Worm (Caenorhabditis elegans): Measurements from ENCODE around the gene F32D8.15.

The F32D8.15 gene

ce11 chrV:10903748-10904147 is at the start of gene F32D8.15:
TSS of gene F32D8.15 (plus strand) at chrV:10904048.
- no peak for TF ChIP-seq B0035.1 (tag; optimal IDR thresholded peaks at IDR 0.05)
- no peak for TF ChIP-seq attf-3 (GFP tag; conservative IDR thresholded peaks at IDR 0.05)
- no peak for TF ChIP-seq lin-54 (GFP tag; optimal IDR thresholded peaks at IDR 0.05)
- no peak for TF ChIP-seq let-607 (tag; optimal IDR thresholded peaks at IDR 0.05)

ce11 chrV:10854197-10854596 is 49.7 kb upstream of the F32D8.15 start:
- TF ChIP-seq T07F8.4 (tag; optimal IDR thresholded peaks at IDR 0.05) (no peak), ceh-79 (tag; optimal IDR thresholded peaks at IDR 0.05) (no peak), zim-3 (tag; optimal IDR thresholded peaks at IDR 0.05) (no peak), C06A6.2 (GFP tag; conservative IDR thresholded peaks at IDR 0.05) (no peak), F39B2.1 (GFP tag; IDR thresholded peaks at IDR 0.05) (no peak), B0336.3 (GFP tag; IDR thresholded peaks at IDR 0.05) (no peak), lin-26 (GFP tag; IDR thresholded peaks at IDR 0.05) (no peak), F52B5.7 (tag; optimal IDR thresholded peaks at IDR 0.05) (no peak), lir-1 (GFP tag; conservative IDR thresholded peaks at IDR 0.05) (no peak), ZK185.1 (tag; optimal IDR thresholded peaks at IDR 0.05; ENCODE audit: poor library complexity, severe bottlenecking) (no peak), ceh-100 (GFP tag; IDR thresholded peaks at IDR 0.05) (no peak)

ce11 chrV:10855363-10855762 is 48.5 kb upstream of the F32D8.15 start:
- TF ChIP-seq chd-7 (tag; optimal IDR thresholded peaks at IDR 0.05) (peak; percentile 50), F10E7.11 (tag; optimal IDR thresholded peaks at IDR 0.05) (no peak), lin-54 (GFP tag; optimal IDR thresholded peaks at IDR 0.05) (no peak), ccch-3 (GFP tag; optimal IDR thresholded peaks at IDR 0.05) (no peak), C17E4.6 (GFP tag; IDR thresholded peaks at IDR 0.05) (no peak), ztf-22 (GFP tag; optimal IDR thresholded peaks at IDR 0.05) (peak; percentile 84), tbp1 (GFP tag; optimal IDR thresholded peaks at IDR 0.05) (peak; percentile 12), dox-1 (GFP tag; IDR thresholded peaks at IDR 0.05) (peak; percentile 76), ceh-40 (GFP tag; IDR thresholded peaks at IDR 0.05) (no peak), atf-7 (tag; optimal IDR thresholded peaks at IDR 0.05) (peak; percentile 59), madf-10 (tag; optimal IDR thresholded peaks at IDR 0.05) (peak; percentile 26), zfh-2 (GFP tag; conservative IDR thresholded peaks at IDR 0.05) (0 out of 2 replicates have a peak, but pooled peaks have one; percentile 18), sea-2 (GFP tag; IDR thresholded peaks at IDR 0.05) (no peak), hmg-1.2 (GFP tag; IDR thresholded peaks at IDR 0.05) (0 out of 2 replicates have a peak, but pooled peaks have one; percentile 20), nhr-80 (tag; optimal IDR thresholded peaks at IDR 0.05) (peak; percentile 100), Y95B8A.8 (GFP tag; IDR thresholded peaks at IDR 0.05) (0 out of 2 replicates have a peak, but pooled peaks have one; percentile 19), ceh-58 (GFP tag; IDR thresholded peaks at IDR 0.05) (no peak), unc-62 (GFP tag; optimal IDR thresholded peaks at IDR 0.05) (peak; percentile 77), ceh-91 (GFP tag; IDR thresholded peaks at IDR 0.05) (no peak), ztf-18 (tag; optimal IDR thresholded peaks at IDR 0.05) (no peak), ZK185.1 (tag; optimal IDR thresholded peaks at IDR 0.05; ENCODE audit: poor library complexity, severe bottlenecking) (no peak), cebp-1 (GFP tag; IDR thresholded peaks at IDR 0.05) (no peak), cebp-1 (tag; optimal IDR thresholded peaks at IDR 0.05) (peak; percentile 40), pbrm-1 (GFP tag; IDR thresholded peaks at IDR 0.05) (0 out of 2 replicates have a peak, but pooled peaks have one; percentile 6), ceh-79 (tag; optimal IDR thresholded peaks at IDR 0.05) (no peak), nfyb-1 (GFP tag; IDR thresholded peaks at IDR 0.05) (peak; percentile 8; the same call in 1 of the 2 replicates), hsf-1 (GFP tag; IDR thresholded peaks at IDR 0.05) (no peak), nhr-90 (tag; optimal IDR thresholded peaks at IDR 0.05) (peak; percentile 62), attf-5 (GFP tag; optimal IDR thresholded peaks at IDR 0.05) (no peak), sptf-2 (GFP tag; optimal IDR thresholded peaks at IDR 0.05) (peak; percentile 11), F49E8.2 (tag; optimal IDR thresholded peaks at IDR 0.05; ENCODE audit: insufficient read depth) (no peak), ekl-4 (GFP tag; IDR thresholded peaks at IDR 0.05) (no peak; the same call in 1 of the 2 replicates), nhr-120 (GFP tag; IDR thresholded peaks at IDR 0.05) (no peak), Y53G8AR.9 (GFP tag; conservative IDR thresholded peaks at IDR 0.05) (0 out of 2 replicates have a peak, but pooled peaks have one; percentile 48)

Measured in whole organism, young adult.